Worm (Caenorhabditis elegans) whole organism, L1 larva: ENCODE data around the gene C30G7.2.
"Not testable (repeated sequence)": the region's sequence is repeated elsewhere in the genome, so short reads cannot be mapped to it uniquely, and the experiment has no call there.

ENCODE experiments used
- C04F5.9 ChIP-seq: sonication (generic microtip); optimal IDR thresholded peaks from 2 replicates; lab custom pipeline; 2016; ENCODE audit warnings: missing genetic modification characterization, missing compliant biosample characterization
- Y116A8C.19 ChIP-seq: sonication (generic microtip); optimal IDR thresholded peaks from 2 replicates; lab custom pipeline; 2016; ENCODE audit warnings: missing compliant biosample characterization, missing genetic modification characterization, borderline replicate concordance
- aha-1 ChIP-seq: fragments of 150-350 bp; optimal IDR thresholded peaks from 2 replicates; lab custom pipeline; 2014; ENCODE audit warnings: missing biosample characterization, missing genetic modification characterization
- alr-1 ChIP-seq: fragments of 200-800 bp; sonication (Bioruptor generic); optimal IDR thresholded peaks from 2 replicates; lab custom pipeline; 2018; ENCODE audit warnings: borderline replicate concordance, mild to moderate bottlenecking, missing genetic modification characterization, missing compliant biosample characterization
- aly-2 ChIP-seq: fragments of 150-350 bp; optimal IDR thresholded peaks from 2 replicates; lab custom pipeline; 2014; ENCODE audit warnings: missing biosample characterization, missing genetic modification characterization
- ama-1 ChIP-seq: fragments of 150-350 bp; optimal IDR thresholded peaks from 2 replicates; lab custom pipeline; 2014
- ceh-63 ChIP-seq: fragments of 200-800 bp; sonication (Bioruptor generic); optimal IDR thresholded peaks from 2 replicates; lab custom pipeline; 2018; ENCODE audit warnings: mild to moderate bottlenecking, missing genetic modification characterization, missing compliant biosample characterization
- ceh-82 ChIP-seq, 3 experiments: fragments of 150-350 bp in 1 of 3; sonication (generic microtip) in 2 of 3; optimal IDR thresholded peaks; 2 replicates each; lab custom pipeline; 2014 to 2017; ENCODE audit warnings: missing biosample characterization in 3 of 3, missing genetic modification characterization in 3 of 3
- ceh-90 ChIP-seq: sonication (generic microtip); optimal IDR thresholded peaks from 2 replicates; lab custom pipeline; 2016; ENCODE audit warnings: missing genetic modification characterization, missing compliant biosample characterization
- ces-1 ChIP-seq: fragments of 150-350 bp; optimal IDR thresholded peaks from 2 replicates; lab custom pipeline; 2014; ENCODE audit warnings: missing biosample characterization, missing genetic modification reagents, missing genetic modification characterization
- dpl-1 ChIP-seq, 3 experiments: fragments of 150-350 bp in 2 of 3; sonication (generic microtip) in 1 of 3; optimal IDR thresholded peaks; 2 replicates each; lab custom pipeline; 2014 to 2017; ENCODE audit warnings: missing biosample characterization in 3 of 3, missing genetic modification characterization in 3 of 3, missing genetic modification reagents in 3 of 3
- efl-1 ChIP-seq, 4 experiments: fragments of 150-350 bp; optimal IDR thresholded peaks in 3 of 4; peaks in 1 of 4; 1 replicate in 1 of 4; 2 replicates in 3 of 4; lab custom pipeline; 2014; ENCODE audit warnings: missing biosample characterization in 2 of 4, missing genetic modification characterization in 2 of 4, missing genetic modification reagents in 2 of 4
- efl-3 ChIP-seq: fragments of 200-800 bp; sonication (Bioruptor generic); optimal IDR thresholded peaks from 2 replicates; lab custom pipeline; 2018; ENCODE audit warnings: mild to moderate bottlenecking, missing genetic modification characterization, missing compliant biosample characterization
- egl-27 ChIP-seq, 2 experiments: fragments of 150-350 bp in 1 of 2; sonication (generic microtip); optimal IDR thresholded peaks; 3 replicates each; lab custom pipeline; 2017 to 2018; ENCODE audit warnings: missing biosample characterization in 2 of 2, missing genetic modification characterization in 2 of 2, missing genetic modification reagents in 2 of 2
- elt-2 ChIP-seq: sonication (generic microtip); optimal IDR thresholded peaks from 2 replicates; lab custom pipeline; 2016; ENCODE audit warnings: missing genetic modification characterization, mild to moderate bottlenecking, inconsistent platforms, missing compliant biosample characterization, missing genetic modification reagents
- fkh-8 ChIP-seq: sonication (generic microtip); optimal IDR thresholded peaks from 2 replicates; lab custom pipeline; 2016; ENCODE audit warnings: mild to moderate bottlenecking, missing genetic modification characterization, missing compliant biosample characterization
- fos-1 ChIP-seq: fragments of 150-350 bp; optimal IDR thresholded peaks from 2 replicates; lab custom pipeline; 2014; ENCODE audit warnings: missing biosample characterization, missing genetic modification characterization
- hlh-4 ChIP-seq: sonication (generic microtip); optimal IDR thresholded peaks from 2 replicates; lab custom pipeline; 2016; ENCODE audit warnings: mild to moderate bottlenecking, missing genetic modification characterization, missing compliant biosample characterization
- hpl-2 ChIP-seq: fragments of 150-350 bp; optimal IDR thresholded peaks from 2 replicates; lab custom pipeline; 2014; ENCODE audit warnings: missing biosample characterization, missing genetic modification reagents, missing genetic modification characterization
- isw-1 ChIP-seq: fragments of 200-800 bp; sonication (Bioruptor generic); IDR thresholded peaks from 2 replicates; pipeline ENCODE4 v1.3.6; 2022; ENCODE audit warnings: missing genetic modification characterization, missing compliant biosample characterization
- lin-13 ChIP-seq: fragments of 150-350 bp; optimal IDR thresholded peaks from 2 replicates; lab custom pipeline; 2014; ENCODE audit warnings: missing biosample characterization, missing genetic modification reagents, missing genetic modification characterization
- lin-14 ChIP-seq: fragments of 200-800 bp; sonication (Bioruptor generic); optimal IDR thresholded peaks from 2 replicates; lab custom pipeline; 2018; ENCODE audit warnings: mild to moderate bottlenecking, missing genetic modification characterization, moderate library complexity, missing compliant biosample characterization
- lin-15B ChIP-seq: fragments of 150-350 bp; sonication (generic microtip); optimal IDR thresholded peaks from 3 replicates; lab custom pipeline; 2014; ENCODE audit warnings: missing biosample characterization, missing genetic modification characterization
- lin-35 ChIP-seq, 2 experiments: fragments of 150-350 bp; optimal IDR thresholded peaks; 2 replicates each; lab custom pipeline; 2014; ENCODE audit warnings: missing biosample characterization in 2 of 2, missing genetic modification characterization in 2 of 2, missing genetic modification reagents in 2 of 2
- lin-39 ChIP-seq: fragments of 150-350 bp; optimal IDR thresholded peaks from 2 replicates; lab custom pipeline; 2014; ENCODE audit warnings: missing biosample characterization, missing genetic modification reagents, missing genetic modification characterization
- mab-9 ChIP-seq: fragments of 200-800 bp; sonication (Bioruptor generic); IDR thresholded peaks from 2 replicates; pipeline ENCODE4 v1.3.6; 2022; ENCODE audit warnings: missing genetic modification reagents, missing genetic modification characterization, missing compliant biosample characterization
- mdl-1 ChIP-seq, 2 experiments: fragments of 150-350 bp; optimal IDR thresholded peaks; 2 replicates each; lab custom pipeline; 2014 to 2017; ENCODE audit warnings: missing biosample characterization in 2 of 2, missing genetic modification characterization in 2 of 2, inconsistent platforms in 1 of 2
- nhr-11 ChIP-seq: fragments of 150-350 bp; optimal IDR thresholded peaks from 2 replicates; lab custom pipeline; 2014; ENCODE audit warnings: missing biosample characterization, missing genetic modification characterization
- nhr-237 ChIP-seq: fragments of 150-350 bp; optimal IDR thresholded peaks from 2 replicates; lab custom pipeline; 2014; ENCODE audit warnings: missing biosample characterization, missing genetic modification characterization
- nhr-28 ChIP-seq: fragments of 150-350 bp; optimal IDR thresholded peaks from 2 replicates; lab custom pipeline; 2014; ENCODE audit warnings: missing biosample characterization, missing genetic modification characterization
- nhr-76 ChIP-seq: sonication (generic microtip); optimal IDR thresholded peaks from 2 replicates; lab custom pipeline; 2017; ENCODE audit warnings: missing biosample characterization, missing genetic modification characterization
- nhr-84 ChIP-seq: sonication (generic microtip); optimal IDR thresholded peaks from 2 replicates; lab custom pipeline; 2017; ENCODE audit warnings: missing biosample characterization, missing genetic modification characterization
- nhr-90 ChIP-seq: sonication (generic microtip); optimal IDR thresholded peaks from 2 replicates; lab custom pipeline; 2016; ENCODE audit warnings: mild to moderate bottlenecking, missing genetic modification characterization, missing compliant biosample characterization; ENCODE audit not compliant: poor library complexity
- pax-3 ChIP-seq: fragments of 200-800 bp; sonication (Bioruptor generic); optimal IDR thresholded peaks from 2 replicates; lab custom pipeline; 2018; ENCODE audit warnings: mild to moderate bottlenecking, missing genetic modification characterization, moderate library complexity, missing compliant biosample characterization
- pqm-1 ChIP-seq: sonication (generic microtip); optimal IDR thresholded peaks from 3 replicates; lab custom pipeline; 2017; ENCODE audit warnings: missing biosample characterization, missing genetic modification characterization
- skn-1 ChIP-seq: fragments of 150-350 bp; optimal IDR thresholded peaks from 2 replicates; lab custom pipeline; 2014; ENCODE audit warnings: missing biosample characterization, missing genetic modification characterization
- snu-23 ChIP-seq: sonication (generic microtip); optimal IDR thresholded peaks from 2 replicates; lab custom pipeline; 2016; ENCODE audit warnings: missing genetic modification characterization, missing compliant biosample characterization
- sox-4 ChIP-seq: sonication (generic microtip); optimal IDR thresholded peaks from 2 replicates; lab custom pipeline; 2016; ENCODE audit warnings: missing genetic modification characterization, missing compliant biosample characterization
- sup-37 ChIP-seq: fragments of 200-800 bp; sonication (Bioruptor generic); optimal IDR thresholded peaks from 2 replicates; lab custom pipeline; 2018; ENCODE audit warnings: mild to moderate bottlenecking, missing genetic modification characterization, missing compliant biosample characterization
- swsn-7 ChIP-seq: sonication (generic microtip); optimal IDR thresholded peaks from 2 replicates; lab custom pipeline; 2016; ENCODE audit warnings: missing genetic modification characterization, missing compliant biosample characterization
- tlp-1 ChIP-seq: fragments of 150-350 bp; optimal IDR thresholded peaks from 2 replicates; lab custom pipeline; 2014; ENCODE audit warnings: missing biosample characterization, missing genetic modification characterization
- unc-30 ChIP-seq: sonication (generic microtip); optimal IDR thresholded peaks from 2 replicates; lab custom pipeline; 2017; ENCODE audit warnings: missing biosample characterization, missing genetic modification characterization
- unc-86 ChIP-seq: sonication (generic microtip); optimal IDR thresholded peaks from 2 replicates; lab custom pipeline; 2016; ENCODE audit warnings: missing genetic modification characterization, missing compliant biosample characterization
- unc-98 ChIP-seq: fragments of 200-800 bp; sonication (Bioruptor generic); IDR thresholded peaks from 2 replicates; pipeline ENCODE4 v1.3.6; 2022; ENCODE audit warnings: missing genetic modification characterization, missing compliant biosample characterization
- vab-15 ChIP-seq: sonication (generic microtip); optimal IDR thresholded peaks from 2 replicates; lab custom pipeline; 2017; ENCODE audit warnings: missing genotype, mild to moderate bottlenecking, missing genetic modification characterization, missing compliant biosample characterization
- ztf-11 ChIP-seq, 2 experiments: sonication (generic microtip); optimal IDR thresholded peaks; 2 replicates each; lab custom pipeline; 2016 to 2017; ENCODE audit warnings: missing genetic modification characterization in 2 of 2, missing biosample characterization in 1 of 2, missing compliant biosample characterization in 1 of 2

The C30G7.2 gene

ce11 chrV:14936587-14936986 is at the start of gene C30G7.2:
C30G7.2 (plus strand) TSS chrV:14936887.
- TF ChIP-seq fkh-8 (tag; lab: Kevin White, UChicago) (no peak), unc-86 (tag; lab: Kevin White, UChicago) (no peak), lin-13 (GFP tag; lab: Kevin White, UChicago) (no peak), nhr-84 (tag; lab: Kevin White, UChicago) (no peak), unc-98 (GFP tag; lab: Robert Waterston, UW) (no peak), aly-2 (tag; lab: Kevin White, UChicago) (no peak), Y116A8C.19 (no peak), egl-27 (tag; optimal IDR thresholded peaks at IDR 0.05; lab: Kevin White, UChicago) (no peak), sup-37 (GFP tag; lab: Kevin White, UChicago) (no peak), ces-1 (no peak), snu-23 (no peak), lin-15B (tag; lab: Kevin White, UChicago) (no peak), ztf-11 (tag; optimal IDR thresholded peaks at IDR 0.05; lab: Kevin White, UChicago) (no peak), nhr-76 (tag; lab: Kevin White, UChicago) (no peak), hlh-4 (tag; lab: Kevin White, UChicago) (no peak), swsn-7 (tag; lab: Kevin White, UChicago) (no peak), ama-1 (no peak), ceh-63 (no peak), hpl-2 (no peak), elt-2 (tag; lab: Kevin White, UChicago) (no peak)

ce11 chrV:14890782-14891181 is 45.9 kb upstream of the C30G7.2 start, which contains the start of gene nspa-2:
nspa-2 (plus strand) TSS chrV:14891082.
- not testable (repeated sequence) for TF ChIP-seq ama-1; fkh-8 (tag; lab: Kevin White, UChicago); lin-39 (tag; lab: Kevin White, UChicago)

- no peak for TF ChIP-seq dpl-1 (GFP tag; optimal IDR thresholded peaks at IDR 0.05; lab: Kevin White, UChicago)
- TF ChIP-seq lin-15B (tag; lab: Kevin White, UChicago): no peak
- no peak for TF ChIP-seq ceh-90 (tag; lab: Kevin White, UChicago)
- no peak for TF ChIP-seq efl-3
- TF ChIP-seq hlh-4 (tag; lab: Kevin White, UChicago): no peak
- no peak for TF ChIP-seq ama-1
- TF ChIP-seq fos-1 (tag; lab: Kevin White, UChicago): no peak
- TF ChIP-seq nhr-11 (tag; lab: Kevin White, UChicago): no peak
- no peak for TF ChIP-seq skn-1 (tag; lab: Kevin White, UChicago)
- no peak for TF ChIP-seq pax-3 (tag; lab: Kevin White, UChicago)
- no peak for TF ChIP-seq aha-1 (tag; lab: Kevin White, UChicago)
- TF ChIP-seq nhr-28 (tag; lab: Kevin White, UChicago): no peak
Observed at ce11 chrV:14893355-14894050, 43.2 kb upstream of the C30G7.2 start, which contains the start of the genes mpst-2 and H12D21.5. mpst-2 (minus strand) TSS chrV:14893455. H12D21.5 (plus strand) TSS chrV:14894000.

ce11 chrV:14895557-14895956 is 41.1 kb upstream of the C30G7.2 start, which contains the start of gene mpst-3:
mpst-3 (plus strand) TSS chrV:14895647.
- TF ChIP-seq lin-35 (GFP tag; optimal IDR thresholded peaks at IDR 0.05; lab: Kevin White, UChicago) (peak in 1 of 2 experiments; percentile 32), lin-14 (peak; percentile 37), ceh-82 (tag; optimal IDR thresholded peaks at IDR 0.05; lab: Kevin White, UChicago) (peak in 1 of 3 experiments; percentile 11), nhr-90 (tag; lab: Kevin White, UChicago) (peak; percentile 1), tlp-1 (tag; lab: Kevin White, UChicago) (no peak), efl-1 (optimal IDR thresholded peaks at IDR 0.05; lab: Kevin White, UChicago) (no peak), efl-1 (GFP tag; optimal IDR thresholded peaks at IDR 0.05 in 1 of 2; lab: Kevin White, UChicago) (peak in 1 of 2 experiments; percentile 89), mab-9 (GFP tag; lab: Robert Waterston, UW) (no peak), alr-1 (tag; lab: Kevin White, UChicago) (no peak), pqm-1 (tag; lab: Kevin White, UChicago) (peak; percentile 30), elt-2 (tag; lab: Kevin White, UChicago) (peak; percentile 71), nhr-76 (tag; lab: Kevin White, UChicago) (no peak), nhr-84 (tag; lab: Kevin White, UChicago) (no peak), isw-1 (GFP tag; lab: Robert Waterston, UW) (no peak), unc-30 (tag; lab: Kevin White, UChicago) (no peak), nhr-237 (tag; lab: Kevin White, UChicago) (no peak), skn-1 (tag; lab: Kevin White, UChicago) (no peak), mdl-1 (tag; optimal IDR thresholded peaks at IDR 0.05; lab: Kevin White, UChicago) (no peak), C04F5.9 (tag; lab: Kevin White, UChicago) (no peak), aha-1 (tag; lab: Kevin White, UChicago) (no peak), sox-4 (no peak), vab-15 (tag; lab: Kevin White, UChicago) (no peak)
